Fruit fly (Drosophila melanogaster): Measurements from ENCODE around the gene Spp.

Spp gene

dm6 chr2L:530245-530644 lies 14.2 kb downstream of the Spp start:
- TF ChIP-seq Med (GFP tag), result peak; percentile 73
- TF ChIP-seq CG11695 (GFP tag; IDR thresholded peaks at IDR 0.05), result 0 out of 3 replicates have a peak, but pooled peaks have one; percentile 26
- no peak for TF ChIP-seq h (optimal IDR thresholded peaks at IDR 0.05)
- no peak for TF ChIP-seq CG12219 (GFP tag; optimal IDR thresholded peaks at IDR 0.05)
- TF ChIP-seq Dll (GFP tag; IDR thresholded peaks at IDR 0.05; ENCODE audit: partially characterized antibody), result no peak
- TF ChIP-seq Poxn (GFP tag; IDR thresholded peaks at IDR 0.05), result no peak
- peak; percentile 33 for TF ChIP-seq tin (GFP tag; optimal IDR thresholded peaks at IDR 0.05)
- TF ChIP-seq CG3407 (GFP tag; optimal IDR thresholded peaks at IDR 0.05), result no peak
- no peak for TF ChIP-seq CG30431 (GFP tag; optimal IDR thresholded peaks at IDR 0.05)
- TF ChIP-seq Pdp1 (GFP tag; optimal IDR thresholded peaks at IDR 0.05), result peak in 1 of 2 experiments; percentile 30
- 0 out of 3 replicates have a peak, but pooled peaks have one; percentile 16 for TF ChIP-seq Optix (GFP tag; IDR thresholded peaks at IDR 0.05)
- no peak for TF ChIP-seq pan (optimal IDR thresholded peaks at IDR 0.05)
- TF ChIP-seq pan (GFP tag; optimal IDR thresholded peaks at IDR 0.05 in 1 of 2, IDR thresholded peaks at IDR 0.05 in 1 of 2), result peak in 1 of 2 experiments; percentile 6
- TF ChIP-seq org-1 (GFP tag; optimal IDR thresholded peaks at IDR 0.05), result peak; percentile 17
- no peak for TF ChIP-seq Fer2 (tag; optimal IDR thresholded peaks at IDR 0.05)
- peak; percentile 53; the same call in 1 of the 2 replicates for TF ChIP-seq CG17328 (GFP tag; IDR thresholded peaks at IDR 0.05)
- peak; percentile 12 for TF ChIP-seq CG12391 (tag; optimal IDR thresholded peaks at IDR 0.05)
- no peak for TF ChIP-seq Ada2b (GFP tag; IDR thresholded peaks at IDR 0.05)
- no peak for TF ChIP-seq Stat92E (GFP tag; optimal IDR thresholded peaks at IDR 0.05)
- TF ChIP-seq Chrac-16 (GFP tag; optimal IDR thresholded peaks at IDR 0.05), result peak; percentile 19
- TF ChIP-seq cad (GFP tag; optimal IDR thresholded peaks at IDR 0.05), result no peak
- TF ChIP-seq C15 (GFP tag; IDR thresholded peaks at IDR 0.05), result no peak
- TF ChIP-seq CG2889 (GFP tag; IDR thresholded peaks at IDR 0.05), result 0 out of 3 replicates have a peak, but pooled peaks have one; percentile 28
- peak; percentile 46 for TF ChIP-seq Mes4 (GFP tag; optimal IDR thresholded peaks at IDR 0.05)
- peak; percentile 47 for TF ChIP-seq Xbp1 (GFP tag; optimal IDR thresholded peaks at IDR 0.05)
- TF ChIP-seq CG11456 (GFP tag; IDR thresholded peaks at IDR 0.05), result no peak
- TF ChIP-seq CrebB (tag; optimal IDR thresholded peaks at IDR 0.05), result no peak
- no peak for TF ChIP-seq Nf-YC (tag; optimal IDR thresholded peaks at IDR 0.05)
- peak; percentile 4 for TF ChIP-seq lab (GFP tag; optimal IDR thresholded peaks at IDR 0.05)
- TF ChIP-seq H15 (GFP tag; IDR thresholded peaks at IDR 0.05), result no peak
- TF ChIP-seq trh (GFP tag; optimal IDR thresholded peaks at IDR 0.05), result no peak
- TF ChIP-seq Hsf (GFP tag; optimal IDR thresholded peaks at IDR 0.05), result peak; percentile 28
- TF ChIP-seq lilli (GFP tag; optimal IDR thresholded peaks at IDR 0.05), result peak; percentile 39
- TF ChIP-seq sisA (GFP tag; IDR thresholded peaks at IDR 0.05), result peak; percentile 42
- peak; percentile 8 for TF ChIP-seq CG8944 (GFP tag; optimal IDR thresholded peaks at IDR 0.05)
- TF ChIP-seq Opbp (GFP tag; IDR thresholded peaks at IDR 0.05; ENCODE audit: partially characterized antibody), result no peak
- TF ChIP-seq CG7963 (GFP tag; IDR thresholded peaks at IDR 0.05; ENCODE audit: partially characterized antibody), result no peak
- no peak for TF ChIP-seq CG18011 (GFP tag; optimal IDR thresholded peaks at IDR 0.05)
- 0 out of 3 replicates have a peak, but pooled peaks have one; percentile 47 for TF ChIP-seq ci (GFP tag; IDR thresholded peaks at IDR 0.05)
- TF ChIP-seq CG12299 (tag; optimal IDR thresholded peaks at IDR 0.05), result no peak
- no peak for TF ChIP-seq CG10321 (GFP tag; IDR thresholded peaks at IDR 0.05)
- no peak for TF ChIP-seq Hey (tag; optimal IDR thresholded peaks at IDR 0.05)
- TF ChIP-seq pho (GFP tag; optimal IDR thresholded peaks at IDR 0.05), result no peak
- peak; percentile 2 for TF ChIP-seq Hmr (GFP tag; optimal IDR thresholded peaks at IDR 0.05)
- TF ChIP-seq ATbp (GFP tag; optimal IDR thresholded peaks at IDR 0.05), result peak; percentile 20
- TF ChIP-seq hth (optimal IDR thresholded peaks at IDR 0.05), result no peak
- peak; percentile 28; the same call in 1 of the 3 replicates for TF ChIP-seq CG34422 (GFP tag; IDR thresholded peaks at IDR 0.05)
- no peak for TF ChIP-seq CG16863 (GFP tag; optimal IDR thresholded peaks at IDR 0.05)
- TF ChIP-seq zfh1 (GFP tag; IDR thresholded peaks at IDR 0.05), result peak; percentile 9; the same call in 1 of the 3 replicates
- no peak for TF ChIP-seq kay (GFP tag; optimal IDR thresholded peaks at IDR 0.05)
- no peak for TF ChIP-seq ems (GFP tag; optimal IDR thresholded peaks at IDR 0.05)
- TF ChIP-seq sim (GFP tag; IDR thresholded peaks at IDR 0.05), result no peak

All from whole organism, embryonic.